Fruit fly (Drosophila melanogaster) whole organism, embryonic: Measurements from ENCODE around the gene MtnE.

Experiments used
- Ada2b ChIP-seq: fragments of 200-800 bp; sonication (Bioruptor generic); IDR thresholded peaks from 2 replicates; pipeline ENCODE4 v1.3.6; 2022; ENCODE audit warnings: missing biosample characterization, missing genetic modification characterization
- B-H1 ChIP-seq: fragments of 200-800 bp; sonication (Bioruptor generic); IDR thresholded peaks from 3 replicates; pipeline ENCODE4 v1.3.6; 2022; ENCODE audit warnings: missing biosample characterization, missing genetic modification characterization
- CG12744 ChIP-seq: fragments of 200-800 bp; sonication (Bioruptor generic); optimal IDR thresholded peaks from 2 replicates; lab custom pipeline; 2016; ENCODE audit warnings: missing biosample characterization, missing genetic modification characterization
- CG13775 ChIP-seq: fragments of 200-800 bp; sonication (Bioruptor generic); optimal IDR thresholded peaks from 3 replicates; lab custom pipeline; 2017; ENCODE audit warnings: missing biosample characterization, mild to moderate bottlenecking, missing genetic modification characterization
- CG14710 ChIP-seq: fragments of 200-800 bp; sonication (Bioruptor generic); optimal IDR thresholded peaks from 3 replicates; lab custom pipeline; 2019; ENCODE audit warnings: missing biosample characterization, mild to moderate bottlenecking, missing genetic modification characterization, moderate library complexity
- CG15601 ChIP-seq: fragments of 200-800 bp; sonication (Bioruptor generic); optimal IDR thresholded peaks from 3 replicates; lab custom pipeline; 2019; ENCODE audit warnings: missing biosample characterization, mild to moderate bottlenecking, missing genetic modification characterization, moderate library complexity
- CG1603 ChIP-seq: fragments of 200-800 bp; sonication (Bioruptor generic); optimal IDR thresholded peaks from 2 replicates; lab custom pipeline; 2019; ENCODE audit warnings: missing biosample characterization, mild to moderate bottlenecking, missing genetic modification characterization, moderate library complexity
- CG16815 ChIP-seq: fragments of 200-800 bp; sonication (Bioruptor generic); optimal IDR thresholded peaks from 3 replicates; lab custom pipeline; 2017; ENCODE audit warnings: missing biosample characterization, mild to moderate bottlenecking, missing genetic modification characterization
- CG18011 ChIP-seq: fragments of 200-800 bp; sonication (Bioruptor generic); optimal IDR thresholded peaks from 2 replicates; lab custom pipeline; 2017; ENCODE audit warnings: missing biosample characterization, missing genetic modification characterization, mild to moderate bottlenecking, moderate library complexity, missing genotype
- CG1832 ChIP-seq: fragments of 200-800 bp; sonication (Bioruptor generic); optimal IDR thresholded peaks from 2 replicates; lab custom pipeline; 2017; ENCODE audit warnings: missing biosample characterization, mild to moderate bottlenecking, missing genetic modification characterization, inconsistent platforms
- CG2712 ChIP-seq: fragments of 200-800 bp; optimal IDR thresholded peaks from 3 replicates; lab custom pipeline; 2019; ENCODE audit warnings: missing biosample characterization, mild to moderate bottlenecking, missing genetic modification characterization, moderate library complexity
- CG30431 ChIP-seq: fragments of 200-800 bp; sonication (Bioruptor generic); optimal IDR thresholded peaks from 2 replicates; lab custom pipeline; 2017; ENCODE audit warnings: missing biosample characterization, missing genetic modification characterization
- CG3163 ChIP-seq: fragments of 200-800 bp; sonication (Bioruptor generic); optimal IDR thresholded peaks from 3 replicates; lab custom pipeline; 2016; ENCODE audit warnings: missing biosample characterization, missing genetic modification characterization
- CG33213 ChIP-seq: fragments of 200-800 bp; sonication (Bioruptor generic); optimal IDR thresholded peaks from 3 replicates; lab custom pipeline; 2016; ENCODE audit warnings: missing biosample characterization, missing genetic modification characterization
- CG34376 ChIP-seq: fragments of 200-800 bp; sonication (Bioruptor generic); optimal IDR thresholded peaks from 2 replicates; lab custom pipeline; 2018; ENCODE audit warnings: missing biosample characterization, mild to moderate bottlenecking, missing genetic modification characterization
- CG6272 ChIP-seq: fragments of 200-800 bp; sonication (Bioruptor generic); IDR thresholded peaks from 2 replicates; pipeline ENCODE4 v1.3.6; 2022; ENCODE audit warnings: missing biosample characterization, missing genetic modification characterization
- CG7745 ChIP-seq: fragments of 200-800 bp; sonication (Bioruptor generic); optimal IDR thresholded peaks from 2 replicates; lab custom pipeline; 2018; ENCODE audit warnings: missing biosample characterization, mild to moderate bottlenecking, missing genetic modification characterization, moderate library complexity
- CoRest ChIP-seq: fragments of 200-800 bp; sonication (Bioruptor generic); optimal IDR thresholded peaks from 3 replicates; lab custom pipeline; 2018; ENCODE audit warnings: missing biosample characterization, mild to moderate bottlenecking, missing genetic modification characterization, moderate library complexity
- D19A ChIP-seq: fragments of 200-800 bp; optimal IDR thresholded peaks from 3 replicates; lab custom pipeline; 2019; ENCODE audit warnings: missing biosample characterization, mild to moderate bottlenecking, missing genetic modification characterization, moderate library complexity
- Dip3 ChIP-seq: fragments of 200-800 bp; sonication (Bioruptor generic); optimal IDR thresholded peaks from 3 replicates; lab custom pipeline; 2016; ENCODE audit warnings: missing biosample characterization, missing genetic modification characterization
- H2.0 ChIP-seq: fragments of 200-800 bp; sonication (Bioruptor generic); IDR thresholded peaks from 2 replicates; pipeline ENCODE4 v1.3.6; 2022; ENCODE audit warnings: missing biosample characterization, missing genetic modification characterization
- HmgD ChIP-seq: fragments of 200-800 bp; sonication (Bioruptor generic); optimal IDR thresholded peaks from 3 replicates; lab custom pipeline; 2016; ENCODE audit warnings: missing biosample characterization, missing genetic modification characterization
- Hr78 ChIP-seq, 2 experiments: fragments of 200-800 bp in 1 of 2; fragments of >200 bp in 1 of 2; sonication (Bioruptor generic) in 1 of 2; optimal IDR thresholded peaks; 2 replicates each; lab custom pipeline; 2017 to 2019; ENCODE audit warnings: missing biosample characterization in 2 of 2, missing genetic modification characterization in 2 of 2, mild to moderate bottlenecking in 1 of 2, moderate library complexity in 1 of 2
- Med ChIP-seq: fragments of 200-800 bp; sonication (Bioruptor generic); peaks from one replicate; lab custom pipeline; 2016; ENCODE audit warnings: missing biosample characterization, missing genetic modification characterization, mild to moderate bottlenecking, inconsistent platforms, moderate library complexity
- Meics ChIP-seq: fragments of 200-800 bp; sonication (Bioruptor generic); optimal IDR thresholded peaks from 2 replicates; lab custom pipeline; 2017; ENCODE audit warnings: missing biosample characterization, mild to moderate bottlenecking, missing genetic modification characterization
- Mrtf ChIP-seq: fragments of 200-800 bp; sonication (Bioruptor generic); IDR thresholded peaks from 3 replicates; pipeline ENCODE4 v1.3.6; 2022; ENCODE audit warnings: missing biosample characterization, missing genetic modification characterization
- Neu2 ChIP-seq: fragments of 200-800 bp; sonication (Bioruptor generic); optimal IDR thresholded peaks from 3 replicates; lab custom pipeline; 2016; ENCODE audit warnings: missing biosample characterization, missing genetic modification characterization, borderline replicate concordance
- Ravus ChIP-seq: fragments of 200-800 bp; sonication (Bioruptor generic); IDR thresholded peaks from 2 replicates; pipeline ENCODE4 v1.3.6; 2022; ENCODE audit warnings: missing biosample characterization, missing genetic modification characterization
- Rfx ChIP-seq: fragments of 200-800 bp; sonication (Bioruptor generic); IDR thresholded peaks from 2 replicates; pipeline ENCODE4 v1.3.6; 2022; ENCODE audit warnings: missing biosample characterization, missing genetic modification characterization
- Side ChIP-seq: fragments of 200-800 bp; sonication (Bioruptor generic); optimal IDR thresholded peaks from 2 replicates; lab custom pipeline; 2016; ENCODE audit warnings: missing biosample characterization, missing genetic modification characterization
- Trl ChIP-seq, 3 experiments: fragments of >200 bp in 2 of 3; fragments of 200-800 bp in 1 of 3; sonication (Bioruptor generic) in 1 of 3; optimal IDR thresholded peaks; 2 replicates in 1 of 3; 3 replicates in 2 of 3; lab custom pipeline; 2016 to 2017; ENCODE audit warnings: missing biosample characterization in 1 of 3, missing genetic modification characterization in 1 of 3
- bowl ChIP-seq: fragments of 200-800 bp; sonication (Bioruptor generic); IDR thresholded peaks from 2 replicates; pipeline ENCODE4 v1.3.6; 2022; ENCODE audit warnings: missing biosample characterization, missing genetic modification characterization
- br ChIP-seq: fragments of >200 bp; optimal IDR thresholded peaks from 2 replicates; lab custom pipeline; 2017
- cg ChIP-seq: fragments of 200-800 bp; sonication (Bioruptor generic); optimal IDR thresholded peaks from 3 replicates; lab custom pipeline; 2019; ENCODE audit warnings: missing biosample characterization, mild to moderate bottlenecking, missing genetic modification characterization, moderate library complexity
- chinmo ChIP-seq: fragments of 200-800 bp; sonication (Bioruptor generic); IDR thresholded peaks from 4 replicates; pipeline ENCODE4 v1.3.6; 2022; ENCODE audit warnings: missing biosample characterization, missing genetic modification characterization; ENCODE audit not compliant: partially characterized antibody
- croc ChIP-seq: fragments of 200-800 bp; sonication (Bioruptor generic); conservative IDR thresholded peaks from 3 replicates; pipeline ENCODE4 v1.3.6; 2022; ENCODE audit warnings: missing biosample characterization, missing genetic modification characterization
- crp ChIP-seq, 2 experiments: fragments of 200-800 bp; sonication (Bioruptor generic); optimal IDR thresholded peaks; 2 replicates in 1 of 2; 3 replicates in 1 of 2; lab custom pipeline; 2017; ENCODE audit warnings: missing biosample characterization in 2 of 2, missing genetic modification characterization in 2 of 2, mild to moderate bottlenecking in 1 of 2, moderate library complexity in 1 of 2
- dmrt11E ChIP-seq: fragments of 200-800 bp; sonication (Bioruptor generic); optimal IDR thresholded peaks from 3 replicates; lab custom pipeline; 2018; ENCODE audit warnings: missing biosample characterization, mild to moderate bottlenecking, missing genetic modification characterization, moderate library complexity
- emc ChIP-seq: fragments of 200-800 bp; sonication (Bioruptor generic); optimal IDR thresholded peaks from 2 replicates; lab custom pipeline; 2016; ENCODE audit warnings: missing biosample characterization, missing genetic modification characterization
- eve ChIP-seq, 2 experiments: fragments of >200 bp; optimal IDR thresholded peaks; 2 replicates each; lab custom pipeline; 2017; ENCODE audit warnings: missing biosample characterization in 2 of 2, missing genetic modification characterization in 2 of 2
- ham ChIP-seq: fragments of 200-800 bp; sonication (Bioruptor generic); IDR thresholded peaks from 2 replicates; pipeline ENCODE4 v1.3.6; 2022; ENCODE audit warnings: missing biosample characterization, missing genetic modification characterization
- lab ChIP-seq: fragments of 200-800 bp; sonication (Bioruptor generic); optimal IDR thresholded peaks from 3 replicates; lab custom pipeline; 2017; ENCODE audit warnings: missing biosample characterization, missing genetic modification characterization, mild to moderate bottlenecking, moderate library complexity, missing genetic modification reagents
- lilli ChIP-seq: fragments of 200-800 bp; sonication (Bioruptor generic); optimal IDR thresholded peaks from 3 replicates; lab custom pipeline; 2016; ENCODE audit warnings: missing biosample characterization, missing genetic modification characterization
- pfk ChIP-seq: fragments of 200-800 bp; sonication (Bioruptor generic); optimal IDR thresholded peaks from 2 replicates; lab custom pipeline; 2018; ENCODE audit warnings: missing biosample characterization, mild to moderate bottlenecking, missing genetic modification characterization, moderate library complexity
- sens ChIP-seq: fragments of 200-800 bp; sonication (Bioruptor generic); peaks from one replicate; lab custom pipeline; 2016; ENCODE audit warnings: missing biosample characterization, missing genetic modification characterization
- sug ChIP-seq: fragments of 200-800 bp; optimal IDR thresholded peaks from 2 replicates; lab custom pipeline; 2019; ENCODE audit warnings: missing biosample characterization, mild to moderate bottlenecking, missing genetic modification characterization, moderate library complexity
- tap ChIP-seq: fragments of 200-800 bp; optimal IDR thresholded peaks from 3 replicates; lab custom pipeline; 2019; ENCODE audit warnings: missing biosample characterization, mild to moderate bottlenecking, missing genetic modification characterization, moderate library complexity
- wek ChIP-seq: fragments of 200-800 bp; sonication (Bioruptor generic); optimal IDR thresholded peaks from 3 replicates; lab custom pipeline; 2018; ENCODE audit warnings: missing biosample characterization, mild to moderate bottlenecking, missing genetic modification characterization, moderate library complexity
- z ChIP-seq: fragments of 200-800 bp; sonication (Bioruptor generic); IDR thresholded peaks from 3 replicates; pipeline ENCODE4 v1.3.6; 2022; ENCODE audit warnings: missing biosample characterization, missing genetic modification characterization
- zen ChIP-seq: fragments of 200-800 bp; sonication (Bioruptor generic); optimal IDR thresholded peaks from 3 replicates; lab custom pipeline; 2018; ENCODE audit warnings: missing biosample characterization, mild to moderate bottlenecking, missing genetic modification characterization, moderate library complexity

The MtnE gene

dm6 chr3R:20563830-20564421, 29.4 kb upstream of the MtnE start, which contains the start of gene CG10877 (continued):
- TF ChIP-seq CG16815 = no peak
- no peak for TF ChIP-seq CG15601 (tag; lab: Kevin White, UChicago)
- no peak for TF ChIP-seq tap (tag; lab: Kevin White, UChicago)
- TF ChIP-seq Mrtf = no peak
- no peak for TF ChIP-seq H2.0 (GFP tag; lab: Robert Waterston, UW)
- no peak for TF ChIP-seq emc (GFP tag; lab: Kevin White, UChicago)
- TF ChIP-seq Ada2b (GFP tag; lab: Robert Waterston, UW) = no peak
- peak; percentile 64 for TF ChIP-seq sug (tag; lab: Kevin White, UChicago)
- TF ChIP-seq croc = no peak
- TF ChIP-seq ham = no peak
- TF ChIP-seq D19A (tag; lab: Kevin White, UChicago) = no peak
- no peak for TF ChIP-seq CG7745 (tag; lab: Kevin White, UChicago)
- TF ChIP-seq Hr78 (GFP tag; optimal IDR thresholded peaks at IDR 0.05; lab: Kevin White, UChicago) = peak in 1 of 2 experiments; percentile 36
- TF ChIP-seq chinmo (GFP tag; lab: Robert Waterston, UW) = 0 out of 4 replicates have a peak, but pooled peaks have one; percentile 36
- no peak for TF ChIP-seq Dip3
- TF ChIP-seq Meics (GFP tag; lab: Kevin White, UChicago) = no peak
- no peak for TF ChIP-seq CoRest (tag; lab: Kevin White, UChicago)
- no peak for TF ChIP-seq wek (GFP tag; lab: Kevin White, UChicago)
- TF ChIP-seq bowl (GFP tag; lab: Robert Waterston, UW) = no peak
- no peak for TF ChIP-seq Side (GFP tag; lab: Kevin White, UChicago)
- TF ChIP-seq Ravus (GFP tag; lab: Robert Waterston, UW) = no peak
- TF ChIP-seq Med (GFP tag; lab: Kevin White, UChicago) = peak; percentile 72
- no peak for TF ChIP-seq CG2712
- TF ChIP-seq CG3163 (GFP tag; lab: Kevin White, UChicago) = peak; percentile 92
- no peak for TF ChIP-seq crp (GFP tag; optimal IDR thresholded peaks at IDR 0.05; lab: Kevin White, UChicago)
- TF ChIP-seq Trl (optimal IDR thresholded peaks at IDR 0.05; lab: Kevin White, UChicago) = peak; percentile 34 to 53
- no peak for TF ChIP-seq Trl (GFP tag; optimal IDR thresholded peaks at IDR 0.05; lab: Kevin White, UChicago)
- TF ChIP-seq CG13775 (GFP tag; lab: Kevin White, UChicago) = no peak
- TF ChIP-seq CG33213 (GFP tag; lab: Kevin White, UChicago) = no peak
- no peak for TF ChIP-seq eve (GFP tag; optimal IDR thresholded peaks at IDR 0.05; lab: Kevin White, UChicago)
- TF ChIP-seq lab (GFP tag; lab: Kevin White, UChicago) = peak; percentile 34
- TF ChIP-seq CG1832 = no peak
- no peak for TF ChIP-seq lilli (GFP tag; lab: Kevin White, UChicago)
- no peak for TF ChIP-seq Neu2 (GFP tag; lab: Kevin White, UChicago)
- TF ChIP-seq CG1603 (tag; lab: Kevin White, UChicago) = no peak
- peak; percentile 18 for TF ChIP-seq sens
- TF ChIP-seq CG34376 = peak; percentile 64
- no peak for TF ChIP-seq cg (GFP tag; lab: Kevin White, UChicago)
- TF ChIP-seq B-H1 (GFP tag; lab: Robert Waterston, UW) = no peak
- no peak for TF ChIP-seq CG12744 (GFP tag; lab: Kevin White, UChicago)
- no peak for TF ChIP-seq CG18011
- no peak for TF ChIP-seq zen (tag; lab: Kevin White, UChicago)
- no peak for TF ChIP-seq br (lab: Kevin White, UChicago)
- TF ChIP-seq CG30431 (GFP tag; lab: Kevin White, UChicago) = no peak
- TF ChIP-seq dmrt11E (tag; lab: Kevin White, UChicago) = no peak
- TF ChIP-seq CG14710 (tag; lab: Kevin White, UChicago) = no peak
- 0 out of 3 replicates have a peak, but pooled peaks have one; percentile 9 for TF ChIP-seq z
- TF ChIP-seq HmgD = no peak
- no peak for TF ChIP-seq pfk (GFP tag; lab: Kevin White, UChicago)
- TF ChIP-seq CG6272 (GFP tag; lab: Robert Waterston, UW) = no peak
- no peak for TF ChIP-seq Rfx (GFP tag; lab: Robert Waterston, UW)
